Worm (Caenorhabditis elegans): ENCODE measurements around the gene srlf-36.

- TF ChIP-seq him-1 (tag; optimal IDR thresholded peaks at IDR 0.05) (no peak), dao-5 (tag; optimal IDR thresholded peaks at IDR 0.05) (no peak)
Observed at ce11 chrV:615275-615674, 5.7 kb upstream of the srlf-36 start, which contains the start of gene F48G7.13.

All from whole organism, L4/young adult.